Fruit fly (Drosophila melanogaster): ENCODE data around the gene Gba1b.

Gene Gba1b

DNA sequence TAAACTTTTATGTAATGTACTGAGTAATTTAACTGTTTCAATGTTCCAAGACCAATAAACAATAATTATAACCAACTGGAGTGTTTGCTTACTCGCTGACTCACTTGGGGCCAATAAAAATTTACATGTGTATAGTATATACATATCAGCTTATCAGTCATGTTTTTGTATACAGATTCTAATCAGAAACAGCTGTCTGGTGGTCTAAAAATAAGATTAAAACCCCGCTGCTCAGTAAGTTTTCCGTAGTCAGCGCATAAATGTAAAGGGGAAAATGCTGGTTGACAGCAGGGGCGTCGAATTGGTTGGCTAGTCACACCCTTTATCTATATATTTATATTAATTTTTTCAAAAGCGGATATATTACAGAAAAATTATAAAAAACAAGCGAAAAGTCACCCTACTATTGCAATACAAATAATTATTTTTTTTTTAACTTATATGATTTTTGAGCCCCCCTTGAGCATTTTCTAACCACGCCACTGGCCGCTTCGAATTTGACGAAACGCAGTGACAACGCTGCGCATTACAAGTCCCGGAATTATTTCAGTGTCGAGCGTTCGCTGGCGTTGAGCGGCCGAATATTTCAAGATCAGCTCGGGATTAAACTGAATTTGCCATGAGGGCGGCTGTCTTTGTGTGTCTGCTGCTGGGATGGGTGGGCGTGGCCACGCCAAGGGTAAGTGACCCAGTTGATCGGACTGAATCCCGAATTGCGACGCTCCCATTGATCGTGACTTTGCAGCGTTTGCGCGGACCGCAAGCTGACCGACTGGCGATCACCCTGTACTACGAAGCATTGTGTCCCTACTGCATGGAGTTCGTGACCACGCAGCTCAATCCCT, 26.0 kb upstream of the Gba1b start, which contains the start of gene GILT2 (continued):
- TF ChIP-seq luna (GFP tag; optimal IDR thresholded peaks at IDR 0.05) = no peak
- peak; percentile 82 for TF ChIP-seq ase (GFP tag; IDR thresholded peaks at IDR 0.05)
- TF ChIP-seq CG7963 (GFP tag; IDR thresholded peaks at IDR 0.05; ENCODE audit: partially characterized antibody) = no peak
- TF ChIP-seq cg (GFP tag; optimal IDR thresholded peaks at IDR 0.05) = no peak
- peak; percentile 77 for TF ChIP-seq CG10462 (GFP tag; optimal IDR thresholded peaks at IDR 0.05)
- no peak for TF ChIP-seq hth (optimal IDR thresholded peaks at IDR 0.05)
- TF ChIP-seq exex (tag; optimal IDR thresholded peaks at IDR 0.05) = peak; percentile 78
- TF ChIP-seq ttk (GFP tag; IDR thresholded peaks at IDR 0.05) = peak; percentile 93
- TF ChIP-seq Myb (GFP tag; optimal IDR thresholded peaks at IDR 0.05) = no peak
- peak; percentile 76 for TF ChIP-seq twi (tag; optimal IDR thresholded peaks at IDR 0.05)
- no peak for TF ChIP-seq HmgD (GFP tag; optimal IDR thresholded peaks at IDR 0.05)
- peak; percentile 82 for TF ChIP-seq klu (GFP tag; IDR thresholded peaks at IDR 0.05)
- TF ChIP-seq CG17568 (GFP tag; optimal IDR thresholded peaks at IDR 0.05) = no peak
- TF ChIP-seq CG16863 (GFP tag; optimal IDR thresholded peaks at IDR 0.05) = peak; percentile 51
- TF ChIP-seq da (GFP tag; optimal IDR thresholded peaks at IDR 0.05) = peak; percentile 16
- TF ChIP-seq Six4 (GFP tag; optimal IDR thresholded peaks at IDR 0.05) = peak; percentile 83
- TF ChIP-seq Meics (GFP tag; optimal IDR thresholded peaks at IDR 0.05) = peak; percentile 95
- peak; percentile 79 for TF ChIP-seq NFAT (GFP tag; IDR thresholded peaks at IDR 0.05)
- peak; percentile 78 for TF ChIP-seq D19B (GFP tag; optimal IDR thresholded peaks at IDR 0.05)
- TF ChIP-seq CG8388 (GFP tag; optimal IDR thresholded peaks at IDR 0.05) = peak; percentile 89
- TF ChIP-seq CG2199 (GFP tag; IDR thresholded peaks at IDR 0.05) = peak; percentile 73; the same call in 2 of the 3 replicates
- peak; percentile 85 for TF ChIP-seq Chrac-16 (GFP tag; optimal IDR thresholded peaks at IDR 0.05)
- TF ChIP-seq Dfd (GFP tag; optimal IDR thresholded peaks at IDR 0.05) = peak in 1 of 2 experiments; percentile 41
- peak; percentile 73 for TF ChIP-seq CG1024 (GFP tag; IDR thresholded peaks at IDR 0.05)

DNA sequence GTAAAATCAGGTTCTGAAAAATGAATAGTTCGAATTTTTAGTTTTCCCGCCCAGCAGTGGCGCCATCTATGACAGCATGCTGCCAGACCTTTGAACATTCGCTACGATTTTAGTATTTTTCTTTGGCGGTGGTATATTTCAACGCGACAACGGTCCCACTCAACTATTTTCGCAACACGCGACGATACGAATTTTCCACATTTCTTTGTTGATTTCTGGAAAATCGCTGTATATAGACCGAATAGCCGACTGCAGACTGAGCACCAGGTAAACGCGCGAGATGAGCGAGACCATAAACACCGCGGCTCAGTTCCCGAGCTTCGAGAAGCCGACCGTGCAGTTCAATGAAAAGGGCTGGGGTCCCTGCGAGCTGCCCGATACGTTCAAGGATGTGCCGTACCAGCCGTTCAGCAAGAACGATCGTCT, 24.7 kb upstream of the Gba1b start, which contains the start of gene eIF3d1:
Gene eIF3d1 (plus strand): TSS at position 129 of the 426 bp plus-strand sequence.
- TF ChIP-seq HLH4C (GFP tag; IDR thresholded peaks at IDR 0.05; ENCODE audit: partially characterized antibody) = no peak
- TF ChIP-seq az2 (GFP tag; optimal IDR thresholded peaks at IDR 0.05) = no peak
- no peak for TF ChIP-seq eyg (GFP tag; optimal IDR thresholded peaks at IDR 0.05)
- TF ChIP-seq stwl (tag; optimal IDR thresholded peaks at IDR 0.05) = peak; percentile 76
- TF ChIP-seq mam (GFP tag; optimal IDR thresholded peaks at IDR 0.05) = peak; percentile 18
- TF ChIP-seq CG43689 (GFP tag; IDR thresholded peaks at IDR 0.05) = no peak
- TF ChIP-seq CG14860 (GFP tag; IDR thresholded peaks at IDR 0.05; ENCODE audit: partially characterized antibody) = no peak
- no peak for TF ChIP-seq CG7357 (GFP tag; IDR thresholded peaks at IDR 0.05)
- no peak for TF ChIP-seq esg (GFP tag; conservative IDR thresholded peaks at IDR 0.05)
- TF ChIP-seq ATbp (GFP tag; optimal IDR thresholded peaks at IDR 0.05) = no peak
- TF ChIP-seq ham (GFP tag; IDR thresholded peaks at IDR 0.05) = no peak
- TF ChIP-seq tll (GFP tag; optimal IDR thresholded peaks at IDR 0.05) = no peak
- TF ChIP-seq Neu2 (GFP tag; optimal IDR thresholded peaks at IDR 0.05; ENCODE audit: borderline replicate concordance) = no peak
- no peak for TF ChIP-seq Ada2b (GFP tag; IDR thresholded peaks at IDR 0.05)
- no peak for TF ChIP-seq gcm2 (GFP tag; optimal IDR thresholded peaks at IDR 0.05)
- TF ChIP-seq lola (GFP tag; optimal IDR thresholded peaks at IDR 0.05) = no peak
- no peak for TF ChIP-seq mld (GFP tag; IDR thresholded peaks at IDR 0.05; ENCODE audit: partially characterized antibody)
- TF ChIP-seq pnt (GFP tag; optimal IDR thresholded peaks at IDR 0.05) = peak; percentile 6
- TF ChIP-seq wor (GFP tag; IDR thresholded peaks at IDR 0.05) = no peak
- no peak for TF ChIP-seq CG16779 (GFP tag; IDR thresholded peaks at IDR 0.05)
- no peak for TF ChIP-seq p53 (GFP tag; optimal IDR thresholded peaks at IDR 0.05)
- no peak for TF ChIP-seq run (tag; optimal IDR thresholded peaks at IDR 0.05)
- peak; percentile 11 for TF ChIP-seq Ets65A (GFP tag)
- no peak for TF ChIP-seq btn (GFP tag; optimal IDR thresholded peaks at IDR 0.05)
- no peak for TF ChIP-seq CG14965 (GFP tag; optimal IDR thresholded peaks at IDR 0.05; ENCODE audit: borderline replicate concordance)
- no peak for TF ChIP-seq Kr (GFP tag; optimal IDR thresholded peaks at IDR 0.05)
- TF ChIP-seq dm (GFP tag; optimal IDR thresholded peaks at IDR 0.05) = peak; percentile 91
